Fruit fly (Drosophila melanogaster): ENCODE measurements around the gene CycJ.

Gene CycJ

DNA sequence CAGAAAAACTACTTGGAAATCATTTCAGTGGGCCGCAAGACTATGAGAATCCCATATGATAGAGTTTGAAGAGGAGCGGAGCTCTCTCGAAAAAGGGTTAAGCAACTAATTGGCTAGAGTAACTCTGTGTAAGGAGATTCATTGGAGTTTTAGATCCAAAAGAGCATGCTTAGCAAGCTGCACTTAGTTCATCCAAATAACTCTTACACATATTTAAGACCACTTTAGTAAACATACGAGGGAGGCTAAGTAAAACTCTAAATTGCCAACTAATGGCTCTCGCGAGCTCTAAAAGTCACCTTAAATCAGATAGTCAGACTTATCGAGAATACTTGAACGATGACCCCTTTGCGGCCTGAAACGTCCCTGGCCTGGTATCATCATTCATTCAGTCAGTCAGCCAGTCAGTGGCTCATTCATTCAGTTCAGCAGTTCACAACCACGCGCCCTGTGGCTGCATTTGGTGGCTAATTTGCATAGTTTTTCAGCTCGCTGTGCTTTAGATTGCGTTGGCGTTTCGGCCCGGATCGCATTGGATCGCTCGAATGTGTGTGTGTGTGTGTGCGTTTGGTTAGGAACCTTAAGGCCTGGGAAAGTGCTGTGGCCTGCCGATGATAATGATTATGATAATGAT lies 11.2 kb upstream of the CycJ start (continued):
- TF ChIP-seq vvl (GFP tag; IDR thresholded peaks at IDR 0.05) (peak; percentile 71; the same call in 1 of the 2 replicates), Hsf (GFP tag; optimal IDR thresholded peaks at IDR 0.05) (peak; percentile 5), Chrac-16 (GFP tag; optimal IDR thresholded peaks at IDR 0.05) (no peak), Sox100B (GFP tag; optimal IDR thresholded peaks at IDR 0.05) (peak; percentile 38), pho (GFP tag; optimal IDR thresholded peaks at IDR 0.05) (no peak), CG6765 (GFP tag; optimal IDR thresholded peaks at IDR 0.05) (no peak), CG5245 (GFP tag; optimal IDR thresholded peaks at IDR 0.05) (no peak), CG10654 (GFP tag; optimal IDR thresholded peaks at IDR 0.05) (no peak), en (GFP tag; optimal IDR thresholded peaks at IDR 0.05) (no peak), B-H1 (GFP tag; IDR thresholded peaks at IDR 0.05) (no peak), Nf-YA (GFP tag; IDR thresholded peaks at IDR 0.05) (no peak), esg (GFP tag; conservative IDR thresholded peaks at IDR 0.05) (no peak; the same call in 1 of the 2 replicates), lov (optimal IDR thresholded peaks at IDR 0.05) (no peak), lov (GFP tag; IDR thresholded peaks at IDR 0.05) (no peak), CG31224 (GFP tag; IDR thresholded peaks at IDR 0.05) (peak; percentile 6; the same call in 1 of the 2 replicates), CG12769 (tag; optimal IDR thresholded peaks at IDR 0.05) (peak; percentile 48), Rx (GFP tag; IDR thresholded peaks at IDR 0.05) (peak; percentile 19; the same call in 1 of the 2 replicates), E2f1 (GFP tag; IDR thresholded peaks at IDR 0.05) (no peak; the same call in 1 of the 2 replicates), CG4282 (GFP tag; optimal IDR thresholded peaks at IDR 0.05) (no peak), CG3726 (GFP tag; IDR thresholded peaks at IDR 0.05) (no peak), CG17829 (tag; optimal IDR thresholded peaks at IDR 0.05) (no peak), CG1792 (GFP tag; optimal IDR thresholded peaks at IDR 0.05) (no peak), CG15011 (GFP tag; optimal IDR thresholded peaks at IDR 0.05) (no peak), fu2 (GFP tag; optimal IDR thresholded peaks at IDR 0.05) (no peak), exex (tag; optimal IDR thresholded peaks at IDR 0.05) (no peak), usp (GFP tag; optimal IDR thresholded peaks at IDR 0.05) (no peak), hbn (GFP tag; IDR thresholded peaks at IDR 0.05; ENCODE audit: partially characterized antibody) (no peak), ATbp (GFP tag; optimal IDR thresholded peaks at IDR 0.05) (no peak), CG12299 (tag; optimal IDR thresholded peaks at IDR 0.05) (no peak), Ravus (GFP tag; IDR thresholded peaks at IDR 0.05) (no peak), CG1832 (GFP tag; optimal IDR thresholded peaks at IDR 0.05) (no peak), CG7786 (GFP tag; optimal IDR thresholded peaks at IDR 0.05) (no peak), gro (GFP tag; optimal IDR thresholded peaks at IDR 0.05) (no peak), ara (GFP tag; IDR thresholded peaks at IDR 0.05) (peak; percentile 15; the same call in 1 of the 2 replicates), rib (GFP tag; IDR thresholded peaks at IDR 0.05) (no peak), YL-1 (GFP tag; optimal IDR thresholded peaks at IDR 0.05) (no peak), Side (GFP tag; optimal IDR thresholded peaks at IDR 0.05) (no peak), Pdp1 (GFP tag; optimal IDR thresholded peaks at IDR 0.05) (peak in 1 of 2 experiments; percentile 23), seq (GFP tag; IDR thresholded peaks at IDR 0.05) (peak; percentile 44; the same call in 1 of the 2 replicates), CG13296 (GFP tag; optimal IDR thresholded peaks at IDR 0.05) (no peak), Elba2 (GFP tag; optimal IDR thresholded peaks at IDR 0.05) (no peak), chm (GFP tag; IDR thresholded peaks at IDR 0.05) (no peak), MTF-1 (GFP tag; optimal IDR thresholded peaks at IDR 0.05; ENCODE audit: borderline replicate concordance) (no peak), zfh1 (GFP tag; IDR thresholded peaks at IDR 0.05) (0 out of 3 replicates have a peak, but pooled peaks have one; percentile 16), Opbp (GFP tag; IDR thresholded peaks at IDR 0.05; ENCODE audit: partially characterized antibody) (0 out of 3 replicates have a peak, but pooled peaks have one; percentile 4), CG4820 (GFP tag; optimal IDR thresholded peaks at IDR 0.05) (peak; percentile 34), sna (GFP tag; IDR thresholded peaks at IDR 0.05; ENCODE audit: partially characterized antibody) (no peak), CrebB (tag; optimal IDR thresholded peaks at IDR 0.05) (no peak), crc (GFP tag; optimal IDR thresholded peaks at IDR 0.05) (no peak), crol (GFP tag; IDR thresholded peaks at IDR 0.05) (no peak), CG2875 (GFP tag; optimal IDR thresholded peaks at IDR 0.05) (no peak)
